Worm (Caenorhabditis elegans) whole organism, late embryonic: ENCODE results near the gene sri-27.

Source experiments
- ceh-30 ChIP-seq: fragments of 150-350 bp; optimal IDR thresholded peaks from 2 replicates; lab custom pipeline; 2014; ENCODE audit warnings: missing biosample characterization, missing genetic modification characterization
- hlh-8 ChIP-seq: sonication (generic microtip); optimal IDR thresholded peaks from 2 replicates; lab custom pipeline; 2016; ENCODE audit warnings: missing genotype, missing genetic modification characterization, missing compliant biosample characterization

DNA sequence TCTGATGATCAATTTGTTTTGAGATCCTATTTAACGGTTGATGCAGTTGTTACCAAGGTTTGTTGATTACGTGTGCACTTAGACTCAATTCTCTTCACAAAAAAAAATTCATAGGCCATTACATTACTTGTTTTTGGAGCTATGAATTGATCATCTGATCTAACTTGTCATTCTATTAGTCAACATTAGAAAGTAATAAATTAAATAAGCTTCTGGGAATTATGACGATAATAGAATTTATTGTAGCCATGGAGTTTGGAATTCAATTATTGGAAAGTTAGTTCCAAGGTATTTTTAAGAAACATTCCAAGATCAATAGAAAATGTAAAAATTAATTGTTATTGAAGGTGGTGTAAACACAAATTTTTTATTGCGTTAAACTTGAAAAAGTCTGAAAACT lies 7.2 kb upstream of the sri-27 start:
- no peak for TF ChIP-seq ceh-30 (tag; lab: Kevin White, UChicago)
- no peak for TF ChIP-seq hlh-8
